Fruit fly (Drosophila melanogaster) whole organism, pupa: Measurements from ENCODE around the gene CG14770.

Source experiments
- CG10348 ChIP-seq: fragments of 200-800 bp; sonication (Bioruptor generic); IDR thresholded peaks from 2 replicates; pipeline ENCODE4 v1.3.6; 2022; ENCODE audit warnings: missing biosample characterization, missing genetic modification characterization
- CG14655 ChIP-seq: fragments of 200-800 bp; sonication (Bioruptor generic); optimal IDR thresholded peaks from 3 replicates; lab custom pipeline; 2017; ENCODE audit warnings: mild to moderate bottlenecking, missing biosample characterization, missing genetic modification reagents, missing genetic modification characterization
- CG17806 ChIP-seq: fragments of 200-800 bp; sonication (Bioruptor generic); optimal IDR thresholded peaks from 2 replicates; lab custom pipeline; 2018; ENCODE audit warnings: missing biosample characterization, mild to moderate bottlenecking, missing genetic modification characterization, moderate library complexity
- CG8159 ChIP-seq: fragments of 200-800 bp; sonication (Bioruptor generic); optimal IDR thresholded peaks from 3 replicates; lab custom pipeline; 2018; ENCODE audit warnings: missing biosample characterization, mild to moderate bottlenecking, missing genetic modification characterization, moderate library complexity
- CG9948 ChIP-seq: fragments of 200-800 bp; sonication (Bioruptor generic); optimal IDR thresholded peaks from 2 replicates; lab custom pipeline; 2018; ENCODE audit warnings: missing biosample characterization, mild to moderate bottlenecking, missing genetic modification characterization, moderate library complexity
- EcR ChIP-seq: fragments of 200-800 bp; sonication (Bioruptor generic); optimal IDR thresholded peaks from 3 replicates; lab custom pipeline; 2019; ENCODE audit warnings: missing biosample characterization, missing genetic modification characterization, mild to moderate bottlenecking, moderate library complexity, missing genetic modification reagents
- Snoo ChIP-seq: fragments of 200-800 bp; sonication (Bioruptor generic); optimal IDR thresholded peaks from 3 replicates; lab custom pipeline; 2017; ENCODE audit warnings: missing biosample characterization, mild to moderate bottlenecking, missing genetic modification characterization, inconsistent platforms

- peak; percentile 60 for TF ChIP-seq EcR
- TF ChIP-seq CG14655 (GFP tag; lab: Kevin White, UChicago), result no peak
- TF ChIP-seq CG9948 (tag; lab: Kevin White, UChicago), result no peak
- TF ChIP-seq CG10348 (GFP tag; lab: Robert Waterston, UW), result no peak
- TF ChIP-seq CG17806, result no peak
- no peak for TF ChIP-seq Snoo
- TF ChIP-seq CG8159 (tag; lab: Kevin White, UChicago), result no peak
Measured at dm6 chrX:1382489-1382888, 13.4 kb downstream of the CG14770 start.
